Fruit fly (Drosophila melanogaster) whole organism, prepupa: ENCODE data around the gene Etl1.

Experiments used
- CG10669 ChIP-seq: fragments of 200-800 bp; sonication (Bioruptor generic); optimal IDR thresholded peaks from 3 replicates; lab custom pipeline; 2018; ENCODE audit warnings: missing biosample characterization, mild to moderate bottlenecking, missing genetic modification characterization, moderate library complexity
- CG11294 ChIP-seq: fragments of 200-800 bp; sonication (Bioruptor generic); IDR thresholded peaks from 2 replicates; pipeline ENCODE4 v1.3.6; 2022; ENCODE audit warnings: missing biosample characterization, missing genetic modification characterization
- CG15336 ChIP-seq: fragments of 200-800 bp; sonication (Bioruptor generic); IDR thresholded peaks from 2 replicates; pipeline ENCODE4 v1.3.6; 2022; ENCODE audit warnings: missing biosample characterization, missing genetic modification characterization
- CG1621 ChIP-seq: fragments of 200-800 bp; sonication (Bioruptor generic); optimal IDR thresholded peaks from 3 replicates; lab custom pipeline; 2018; ENCODE audit warnings: missing biosample characterization, mild to moderate bottlenecking, missing genetic modification characterization
- CG16779 ChIP-seq: fragments of 200-800 bp; sonication (Bioruptor generic); optimal IDR thresholded peaks from 3 replicates; lab custom pipeline; 2017; ENCODE audit warnings: missing biosample characterization, mild to moderate bottlenecking, missing genetic modification characterization
- CG31627 ChIP-seq: fragments of 200-800 bp; sonication (Bioruptor generic); optimal IDR thresholded peaks from 3 replicates; lab custom pipeline; 2016; ENCODE audit warnings: missing biosample characterization, missing genetic modification characterization
- CG32006 ChIP-seq: fragments of 200-800 bp; sonication (Bioruptor generic); optimal IDR thresholded peaks from 3 replicates; lab custom pipeline; 2017; ENCODE audit warnings: missing biosample characterization, mild to moderate bottlenecking, missing genetic modification characterization
- CG3919 ChIP-seq: fragments of 200-800 bp; sonication (Bioruptor generic); optimal IDR thresholded peaks from 3 replicates; lab custom pipeline; 2016; ENCODE audit warnings: missing biosample characterization, missing genetic modification characterization
- CG4318 ChIP-seq: fragments of 200-800 bp; sonication (Bioruptor generic); optimal IDR thresholded peaks from 3 replicates; lab custom pipeline; 2017; ENCODE audit warnings: missing biosample characterization, mild to moderate bottlenecking, missing genetic modification characterization
- CG6163 ChIP-seq: fragments of 200-800 bp; sonication (Bioruptor generic); IDR thresholded peaks from 3 replicates; pipeline ENCODE4 v1.3.6; 2022; ENCODE audit warnings: missing biosample characterization, missing genetic modification characterization
- CG6276 ChIP-seq: fragments of 200-800 bp; sonication (Bioruptor generic); optimal IDR thresholded peaks from 2 replicates; lab custom pipeline; 2017; ENCODE audit warnings: missing biosample characterization, mild to moderate bottlenecking, missing genetic modification characterization
- CG6808 ChIP-seq: fragments of 200-800 bp; sonication (Bioruptor generic); optimal IDR thresholded peaks from 3 replicates; lab custom pipeline; 2017; ENCODE audit warnings: missing biosample characterization, missing genetic modification characterization, mild to moderate bottlenecking, moderate library complexity, missing genetic modification reagents
- CG6854 ChIP-seq: fragments of 200-800 bp; sonication (Bioruptor generic); optimal IDR thresholded peaks from 2 replicates; lab custom pipeline; 2017; ENCODE audit warnings: missing biosample characterization, mild to moderate bottlenecking, missing genetic modification characterization
- CG8119 ChIP-seq: fragments of 200-800 bp; sonication (Bioruptor generic); IDR thresholded peaks from 3 replicates; pipeline ENCODE4 v1.3.6; 2022; ENCODE audit warnings: missing biosample characterization, missing genetic modification characterization
- CG8319 ChIP-seq: fragments of 200-800 bp; sonication (Bioruptor generic); optimal IDR thresholded peaks from 3 replicates; lab custom pipeline; 2016; ENCODE audit warnings: missing biosample characterization, missing genetic modification characterization
- CG8632 ChIP-seq: fragments of 200-800 bp; sonication (Bioruptor generic); optimal IDR thresholded peaks from 3 replicates; lab custom pipeline; 2016; ENCODE audit warnings: missing biosample characterization, missing genetic modification characterization
- CG9139 ChIP-seq: fragments of 200-800 bp; sonication (Bioruptor generic); optimal IDR thresholded peaks from 3 replicates; lab custom pipeline; 2017; ENCODE audit warnings: missing biosample characterization, mild to moderate bottlenecking, missing genetic modification characterization
- Eip75B ChIP-seq: fragments of 200-800 bp; sonication (Bioruptor generic); optimal IDR thresholded peaks from 3 replicates; lab custom pipeline; 2016; ENCODE audit warnings: missing biosample characterization, missing genetic modification characterization
- Eip78C ChIP-seq: fragments of 200-800 bp; sonication (Bioruptor generic); peaks from one replicate; lab custom pipeline; 2016; ENCODE audit warnings: missing biosample characterization, missing genetic modification characterization
- Eip93F ChIP-seq: fragments of 200-800 bp; sonication (Bioruptor generic); optimal IDR thresholded peaks from 2 replicates; lab custom pipeline; 2016; ENCODE audit warnings: missing biosample characterization, mild to moderate bottlenecking, missing genetic modification characterization
- Gug ChIP-seq: fragments of 200-800 bp; sonication (Bioruptor generic); IDR thresholded peaks from 2 replicates; pipeline ENCODE4 v1.3.6; 2022; ENCODE audit warnings: missing biosample characterization, missing genetic modification characterization
- Hr39 ChIP-seq: fragments of 200-800 bp; sonication (Bioruptor generic); optimal IDR thresholded peaks from 2 replicates; lab custom pipeline; 2016; ENCODE audit warnings: missing biosample characterization, missing genetic modification characterization
- Hr4 ChIP-seq: fragments of 200-800 bp; sonication (Bioruptor generic); optimal IDR thresholded peaks from 3 replicates; lab custom pipeline; 2016; ENCODE audit warnings: missing biosample characterization, missing genetic modification characterization
- Lpt ChIP-seq: fragments of 200-800 bp; sonication (Bioruptor generic); optimal IDR thresholded peaks from 3 replicates; lab custom pipeline; 2016; ENCODE audit warnings: missing biosample characterization, missing genetic modification characterization
- Met ChIP-seq: fragments of 200-800 bp; sonication (Bioruptor generic); optimal IDR thresholded peaks from 3 replicates; lab custom pipeline; 2016; ENCODE audit warnings: missing biosample characterization, missing genetic modification characterization
- OdsH ChIP-seq: fragments of 200-800 bp; sonication (Bioruptor generic); optimal IDR thresholded peaks from 3 replicates; lab custom pipeline; 2016; ENCODE audit warnings: missing biosample characterization, missing genetic modification characterization
- Smox ChIP-seq: fragments of 200-800 bp; sonication (Bioruptor generic); optimal IDR thresholded peaks from 3 replicates; lab custom pipeline; 2016; ENCODE audit warnings: missing biosample characterization, missing genetic modification characterization
- Sox102F ChIP-seq: fragments of 200-800 bp; sonication (Bioruptor generic); optimal IDR thresholded peaks from 2 replicates; lab custom pipeline; 2016; ENCODE audit warnings: missing biosample characterization, mild to moderate bottlenecking, missing genetic modification characterization
- Sox14 ChIP-seq: fragments of 200-800 bp; sonication (Bioruptor generic); optimal IDR thresholded peaks from 3 replicates; lab custom pipeline; 2016; ENCODE audit warnings: missing biosample characterization, missing genetic modification characterization
- Sox15 ChIP-seq: fragments of 200-800 bp; sonication (Bioruptor generic); optimal IDR thresholded peaks from 3 replicates; lab custom pipeline; 2016; ENCODE audit warnings: missing biosample characterization, missing genetic modification characterization
- achi ChIP-seq: fragments of 200-800 bp; sonication (Bioruptor generic); optimal IDR thresholded peaks from 3 replicates; lab custom pipeline; 2016; ENCODE audit warnings: missing biosample characterization, missing genetic modification characterization
- acj6 ChIP-seq: fragments of 200-800 bp; sonication (Bioruptor generic); optimal IDR thresholded peaks from 3 replicates; lab custom pipeline; 2016; ENCODE audit warnings: missing biosample characterization, missing genetic modification characterization
- dac ChIP-seq: fragments of 200-800 bp; sonication (Bioruptor generic); optimal IDR thresholded peaks from 2 replicates; lab custom pipeline; 2017; ENCODE audit warnings: missing biosample characterization, mild to moderate bottlenecking, missing genetic modification characterization
- dsx ChIP-seq: fragments of 200-800 bp; optimal IDR thresholded peaks from 3 replicates; lab custom pipeline; 2019; ENCODE audit warnings: missing biosample characterization, mild to moderate bottlenecking, missing genetic modification characterization, moderate library complexity; ENCODE audit not compliant: poor library complexity, severe bottlenecking
- eg ChIP-seq: fragments of 200-800 bp; sonication (Bioruptor generic); IDR thresholded peaks from 3 replicates; pipeline ENCODE4 v1.3.6; 2022; ENCODE audit warnings: missing biosample characterization, missing genetic modification characterization
- esn ChIP-seq: fragments of 200-800 bp; sonication (Bioruptor generic); optimal IDR thresholded peaks from 2 replicates; lab custom pipeline; 2016; ENCODE audit warnings: missing biosample characterization, mild to moderate bottlenecking, missing genetic modification characterization, moderate library complexity
- fd85E ChIP-seq: fragments of 200-800 bp; sonication (Bioruptor generic); optimal IDR thresholded peaks from 3 replicates; lab custom pipeline; 2016; ENCODE audit warnings: missing biosample characterization, missing genetic modification characterization
- fkh ChIP-seq: fragments of 200-800 bp; sonication (Bioruptor generic); optimal IDR thresholded peaks from 3 replicates; lab custom pipeline; 2017; ENCODE audit warnings: missing biosample characterization, mild to moderate bottlenecking, missing genetic modification characterization, moderate library complexity
- pdm3 ChIP-seq: fragments of 200-800 bp; sonication (Bioruptor generic); optimal IDR thresholded peaks from 3 replicates; lab custom pipeline; 2016; ENCODE audit warnings: missing biosample characterization, missing genetic modification characterization
- salr ChIP-seq, 2 experiments: fragments of 200-800 bp; sonication (Bioruptor generic); optimal IDR thresholded peaks; 3 replicates each; lab custom pipeline; 2016 to 2018; ENCODE audit warnings: missing biosample characterization in 2 of 2, missing genetic modification characterization in 2 of 2, mild to moderate bottlenecking in 1 of 2
- spab ChIP-seq: fragments of 200-800 bp; sonication (Bioruptor generic); optimal IDR thresholded peaks from 2 replicates; lab custom pipeline; 2017; ENCODE audit warnings: missing biosample characterization, mild to moderate bottlenecking, missing genetic modification characterization, missing genetic modification reagents
- ss ChIP-seq, 2 experiments: fragments of 200-800 bp; sonication (Bioruptor generic); optimal IDR thresholded peaks; 2 replicates in 1 of 2; 3 replicates in 1 of 2; lab custom pipeline; 2017 to 2018; ENCODE audit warnings: mild to moderate bottlenecking in 2 of 2, missing biosample characterization in 2 of 2, missing genetic modification characterization in 2 of 2, moderate library complexity in 1 of 2
- svp ChIP-seq: fragments of 200-800 bp; sonication (Bioruptor generic); peaks from one replicate; lab custom pipeline; 2016; ENCODE audit warnings: missing biosample characterization, missing genetic modification characterization
- topi ChIP-seq: fragments of 200-800 bp; sonication (Bioruptor generic); optimal IDR thresholded peaks from 3 replicates; lab custom pipeline; 2016; ENCODE audit warnings: missing biosample characterization, missing genetic modification characterization
- vri ChIP-seq: fragments of 200-800 bp; sonication (Bioruptor generic); optimal IDR thresholded peaks from 3 replicates; lab custom pipeline; 2016; ENCODE audit warnings: missing biosample characterization, mild to moderate bottlenecking, missing genetic modification characterization

Etl1 gene

DNA sequence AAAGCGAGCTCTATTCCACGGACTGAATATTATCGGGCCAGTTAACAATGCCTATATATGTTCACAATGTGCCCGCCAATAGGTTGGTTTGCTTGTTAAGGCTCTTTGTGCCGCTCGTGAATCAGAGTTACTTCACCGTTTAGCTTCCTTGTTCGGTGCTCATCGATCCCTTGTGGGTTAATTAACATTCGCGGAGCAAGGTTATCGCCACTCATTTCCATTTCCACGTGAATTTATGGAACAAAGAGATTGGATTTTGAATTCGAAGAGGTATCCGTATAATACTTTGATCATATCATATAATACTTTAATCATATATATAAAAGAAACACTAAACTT lies 36.1 kb upstream of the Etl1 start:
- TF ChIP-seq svp (peak; percentile 89), CG6808 (GFP tag; lab: Kevin White, UChicago) (peak; percentile 0), dac (no peak)

dm6 chr2L:9947738-9948519 lies 35.5 kb upstream of the Etl1 start:
- TF ChIP-seq Sox102F (GFP tag; lab: Kevin White, UChicago) = no peak
- TF ChIP-seq Met (GFP tag; lab: Kevin White, UChicago) = no peak
- peak; percentile 10 for TF ChIP-seq OdsH (GFP tag; lab: Kevin White, UChicago)
- 0 out of 3 replicates have a peak, but pooled peaks have one; percentile 49 for TF ChIP-seq CG6163 (GFP tag; lab: Robert Waterston, UW)
- peak; percentile 87 for TF ChIP-seq Eip93F (GFP tag; lab: Kevin White, UChicago)
- peak; percentile 6 for TF ChIP-seq Hr39 (GFP tag; lab: Kevin White, UChicago)
- TF ChIP-seq ss (GFP tag; optimal IDR thresholded peaks at IDR 0.05; lab: Kevin White, UChicago) = peak; percentile 0 to 14
- TF ChIP-seq vri = peak; percentile 99
- peak; percentile 13 for TF ChIP-seq CG1621 (tag; lab: Kevin White, UChicago)
- peak in 1 of 2 experiments; percentile 12 for TF ChIP-seq salr (GFP tag; optimal IDR thresholded peaks at IDR 0.05; lab: Kevin White, UChicago)
- TF ChIP-seq topi (GFP tag; lab: Kevin White, UChicago) = peak; percentile 22
- no peak for TF ChIP-seq svp
- TF ChIP-seq Smox (GFP tag; lab: Kevin White, UChicago) = peak; percentile 22
- TF ChIP-seq acj6 (GFP tag; lab: Kevin White, UChicago) = no peak
- no peak for TF ChIP-seq CG8632 (GFP tag; lab: Kevin White, UChicago)
- TF ChIP-seq CG31627 = peak; percentile 4
- peak; percentile 29 for TF ChIP-seq pdm3
- no peak for TF ChIP-seq fkh (GFP tag; lab: Kevin White, UChicago)
- peak; percentile 23; the same call in 1 of the 3 replicates for TF ChIP-seq eg
- peak; percentile 50 for TF ChIP-seq esn (GFP tag; lab: Kevin White, UChicago)
- TF ChIP-seq CG6808 (GFP tag; lab: Kevin White, UChicago) = no peak
- peak; percentile 5 for TF ChIP-seq Hr4 (GFP tag; lab: Kevin White, UChicago)
- no peak for TF ChIP-seq CG11294
- no peak for TF ChIP-seq achi
- peak; percentile 34 for TF ChIP-seq Sox14
- no peak for TF ChIP-seq CG8319 (GFP tag; lab: Kevin White, UChicago)
- TF ChIP-seq CG16779 (tag; lab: Kevin White, UChicago) = no peak
- peak; percentile 85 for TF ChIP-seq Eip78C (GFP tag; lab: Kevin White, UChicago)
- TF ChIP-seq CG32006 (GFP tag; lab: Kevin White, UChicago) = peak; percentile 46

DNA sequence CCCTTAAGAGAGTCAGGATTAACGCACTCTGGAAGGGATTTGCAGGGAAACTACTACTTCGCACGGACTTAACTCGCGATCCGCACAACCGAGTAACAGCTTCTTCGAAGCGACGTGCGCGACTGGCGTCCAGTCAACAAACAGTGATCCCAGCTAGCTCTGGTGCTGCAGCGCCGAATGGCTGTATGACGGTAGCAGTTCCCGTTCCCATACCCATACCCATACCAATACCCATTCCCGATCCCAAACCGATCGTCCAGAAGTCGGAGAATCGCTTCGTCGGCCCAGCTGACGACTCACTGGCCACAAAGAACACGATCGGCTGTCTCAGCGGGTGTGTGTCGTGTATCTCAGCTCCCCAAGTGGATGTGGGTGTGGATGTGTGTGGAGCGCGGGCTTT lies 34.9 kb upstream of the Etl1 start, which contains the start of gene CG5853:
Gene CG5853 (minus strand): TSS at position 384 of the 400 bp plus-strand sequence.
- TF ChIP-seq Lpt (GFP tag; lab: Kevin White, UChicago) = peak; percentile 8
- no peak for TF ChIP-seq pdm3
- no peak for TF ChIP-seq Eip78C (GFP tag; lab: Kevin White, UChicago)
- no peak for TF ChIP-seq CG6276
- TF ChIP-seq CG6854 = peak; percentile 82
- TF ChIP-seq Gug (GFP tag; lab: Robert Waterston, UW) = no peak
- TF ChIP-seq CG8119 (GFP tag; lab: Robert Waterston, UW) = peak; percentile 16; the same call in 1 of the 3 replicates
- TF ChIP-seq CG15336 = peak; percentile 48; the same call in 1 of the 2 replicates
- peak; percentile 76 for TF ChIP-seq Sox14
- TF ChIP-seq spab (GFP tag; lab: Kevin White, UChicago) = no peak
- TF ChIP-seq fd85E (GFP tag; lab: Kevin White, UChicago) = peak; percentile 16
- peak; percentile 96 for TF ChIP-seq vri
- TF ChIP-seq CG31627 = no peak
- TF ChIP-seq esn (GFP tag; lab: Kevin White, UChicago) = peak; percentile 5
- TF ChIP-seq Eip75B (GFP tag; lab: Kevin White, UChicago) = peak; percentile 33
- TF ChIP-seq fkh (GFP tag; lab: Kevin White, UChicago) = peak; percentile 18
- no peak for TF ChIP-seq Sox15 (GFP tag; lab: Kevin White, UChicago)
- no peak for TF ChIP-seq Hr4 (GFP tag; lab: Kevin White, UChicago)
- TF ChIP-seq dsx = peak; percentile 63
- no peak for TF ChIP-seq CG10669 (GFP tag; lab: Kevin White, UChicago)
- peak; percentile 67 for TF ChIP-seq CG9139 (GFP tag; lab: Kevin White, UChicago)
- TF ChIP-seq Sox102F (GFP tag; lab: Kevin White, UChicago) = peak; percentile 61
- TF ChIP-seq dac = no peak
- no peak for TF ChIP-seq Smox (GFP tag; lab: Kevin White, UChicago)
- TF ChIP-seq CG16779 (tag; lab: Kevin White, UChicago) = peak; percentile 65
- peak; percentile 46 for TF ChIP-seq CG3919 (GFP tag; lab: Kevin White, UChicago)
- TF ChIP-seq OdsH (GFP tag; lab: Kevin White, UChicago) = no peak
- TF ChIP-seq CG4318 (GFP tag; lab: Kevin White, UChicago) = no peak
- peak; percentile 55 to 70 for TF ChIP-seq ss (GFP tag; optimal IDR thresholded peaks at IDR 0.05; lab: Kevin White, UChicago)
